Fruit fly (Drosophila melanogaster) whole organism, embryonic: ENCODE measurements around the gene Ppn.

Source experiments
- Abd-B ChIP-seq: fragments of 200-800 bp; sonication (Bioruptor generic); optimal IDR thresholded peaks from 2 replicates; lab custom pipeline; 2018; ENCODE audit warnings: missing biosample characterization, mild to moderate bottlenecking, missing genetic modification characterization, moderate library complexity
- Bgb ChIP-seq: fragments of 200-800 bp; sonication (Bioruptor generic); IDR thresholded peaks from 2 replicates; pipeline ENCODE4 v1.3.6; 2022; ENCODE audit warnings: missing biosample characterization, missing genetic modification characterization; ENCODE audit not compliant: partially characterized antibody
- CG11398 ChIP-seq: fragments of 200-800 bp; sonication (Bioruptor generic); optimal IDR thresholded peaks from 2 replicates; lab custom pipeline; 2016; ENCODE audit warnings: missing biosample characterization, missing genetic modification characterization
- CG12219 ChIP-seq: fragments of 200-800 bp; sonication (Bioruptor generic); optimal IDR thresholded peaks from 3 replicates; lab custom pipeline; 2018; ENCODE audit warnings: missing biosample characterization, mild to moderate bottlenecking, missing genetic modification characterization
- CG12769 ChIP-seq: fragments of 200-800 bp; sonication (Bioruptor generic); optimal IDR thresholded peaks from 2 replicates; lab custom pipeline; 2019; ENCODE audit warnings: missing biosample characterization, mild to moderate bottlenecking, missing genetic modification characterization, moderate library complexity
- CG13287 ChIP-seq: fragments of 200-800 bp; sonication (Bioruptor generic); IDR thresholded peaks from 2 replicates; pipeline ENCODE4 v1.3.6; 2022; ENCODE audit warnings: missing biosample characterization, missing genetic modification characterization; ENCODE audit not compliant: partially characterized antibody
- CG15073 ChIP-seq: fragments of 200-800 bp; sonication (Bioruptor generic); optimal IDR thresholded peaks from 2 replicates; lab custom pipeline; 2016; ENCODE audit warnings: missing biosample characterization, missing genetic modification characterization
- CG17359 ChIP-seq: fragments of 200-800 bp; sonication (Bioruptor generic); optimal IDR thresholded peaks from 3 replicates; lab custom pipeline; 2018; ENCODE audit warnings: missing biosample characterization, mild to moderate bottlenecking, missing genetic modification characterization, moderate library complexity
- CG1832 ChIP-seq: fragments of 200-800 bp; sonication (Bioruptor generic); optimal IDR thresholded peaks from 2 replicates; lab custom pipeline; 2017; ENCODE audit warnings: missing biosample characterization, mild to moderate bottlenecking, missing genetic modification characterization, inconsistent platforms
- CG18476 ChIP-seq: fragments of 200-800 bp; sonication (Bioruptor generic); optimal IDR thresholded peaks from 2 replicates; lab custom pipeline; 2016; ENCODE audit warnings: missing biosample characterization, mild to moderate bottlenecking, missing genetic modification characterization
- CG42726 ChIP-seq: fragments of 200-800 bp; sonication (Bioruptor generic); IDR thresholded peaks from 2 replicates; pipeline ENCODE4 v1.3.6; 2022; ENCODE audit warnings: missing biosample characterization, missing genetic modification characterization; ENCODE audit not compliant: partially characterized antibody
- CG4328 ChIP-seq: fragments of 200-800 bp; sonication (Bioruptor generic); optimal IDR thresholded peaks from 3 replicates; lab custom pipeline; 2017; ENCODE audit warnings: missing biosample characterization, missing genetic modification reagents, missing genetic modification characterization
- CG5180 ChIP-seq: fragments of 200-800 bp; sonication (Bioruptor generic); optimal IDR thresholded peaks from 3 replicates; lab custom pipeline; 2017; ENCODE audit warnings: missing biosample characterization, missing genetic modification characterization, mild to moderate bottlenecking, moderate library complexity, missing genetic modification reagents
- CG8290 ChIP-seq, 3 experiments: fragments of 200-800 bp; sonication (Bioruptor generic); optimal IDR thresholded peaks; 2 replicates each; lab custom pipeline; 2016 to 2019; ENCODE audit warnings: missing biosample characterization in 3 of 3, missing genetic modification characterization in 3 of 3, mild to moderate bottlenecking in 2 of 3, moderate library complexity in 1 of 3
- CrebB ChIP-seq: fragments of 200-800 bp; sonication (Bioruptor generic); optimal IDR thresholded peaks from 3 replicates; lab custom pipeline; 2018; ENCODE audit warnings: missing biosample characterization, mild to moderate bottlenecking, missing genetic modification characterization
- D19B ChIP-seq: fragments of 200-800 bp; sonication (Bioruptor generic); optimal IDR thresholded peaks from 2 replicates; lab custom pipeline; 2017; ENCODE audit warnings: missing biosample characterization, mild to moderate bottlenecking, missing genetic modification characterization
- Dll ChIP-seq: fragments of 200-800 bp; sonication (Bioruptor generic); IDR thresholded peaks from 4 replicates; pipeline ENCODE4 v1.3.6; 2022; ENCODE audit warnings: missing biosample characterization, missing genetic modification characterization; ENCODE audit not compliant: partially characterized antibody
- E2f1 ChIP-seq: fragments of 200-800 bp; sonication (Bioruptor generic); IDR thresholded peaks from 2 replicates; pipeline ENCODE4 v1.3.6; 2022; ENCODE audit warnings: missing biosample characterization, missing genetic modification characterization
- Elba2 ChIP-seq: fragments of 200-800 bp; sonication (Bioruptor generic); optimal IDR thresholded peaks from 3 replicates; lab custom pipeline; 2016; ENCODE audit warnings: missing biosample characterization, missing genetic modification characterization
- Ets97D ChIP-seq: fragments of 200-800 bp; sonication (Bioruptor generic); optimal IDR thresholded peaks from 3 replicates; lab custom pipeline; 2016; ENCODE audit warnings: missing biosample characterization, missing genetic modification characterization
- Med ChIP-seq: fragments of 200-800 bp; sonication (Bioruptor generic); peaks from one replicate; lab custom pipeline; 2016; ENCODE audit warnings: missing biosample characterization, missing genetic modification characterization, mild to moderate bottlenecking, inconsistent platforms, moderate library complexity
- Meics ChIP-seq: fragments of 200-800 bp; sonication (Bioruptor generic); optimal IDR thresholded peaks from 2 replicates; lab custom pipeline; 2017; ENCODE audit warnings: missing biosample characterization, mild to moderate bottlenecking, missing genetic modification characterization
- Oaz ChIP-seq: fragments of 200-800 bp; sonication (Bioruptor generic); IDR thresholded peaks from 2 replicates; pipeline ENCODE4 v1.3.6; 2022; ENCODE audit warnings: missing biosample characterization, missing genetic modification characterization
- Pdp1 ChIP-seq, 2 experiments: fragments of 200-800 bp; sonication (Bioruptor generic); optimal IDR thresholded peaks; 3 replicates each; lab custom pipeline; 2016; ENCODE audit warnings: missing biosample characterization in 2 of 2, missing genetic modification characterization in 2 of 2, mild to moderate bottlenecking in 1 of 2, moderate library complexity in 1 of 2
- Rfx ChIP-seq: fragments of 200-800 bp; sonication (Bioruptor generic); IDR thresholded peaks from 2 replicates; pipeline ENCODE4 v1.3.6; 2022; ENCODE audit warnings: missing biosample characterization, missing genetic modification characterization
- Sox102F ChIP-seq: fragments of 200-800 bp; sonication (Bioruptor generic); optimal IDR thresholded peaks from 2 replicates; lab custom pipeline; 2018; ENCODE audit warnings: missing biosample characterization, mild to moderate bottlenecking, missing genetic modification characterization, moderate library complexity
- Vsx1 ChIP-seq: fragments of 200-800 bp; sonication (Bioruptor generic); optimal IDR thresholded peaks from 2 replicates; lab custom pipeline; 2017; ENCODE audit warnings: missing biosample characterization, mild to moderate bottlenecking, missing genetic modification characterization, missing genetic modification reagents
- abd-A ChIP-seq: fragments of 200-800 bp; sonication (Bioruptor generic); optimal IDR thresholded peaks from 3 replicates; lab custom pipeline; 2019; ENCODE audit warnings: missing biosample characterization, mild to moderate bottlenecking, missing genetic modification characterization, moderate library complexity
- bbx ChIP-seq: fragments of 200-800 bp; sonication (Bioruptor generic); IDR thresholded peaks from 2 replicates; pipeline ENCODE4 v1.3.6; 2022; ENCODE audit warnings: missing biosample characterization, missing genetic modification characterization; ENCODE audit not compliant: partially characterized antibody
- cato ChIP-seq: fragments of 200-800 bp; sonication (Bioruptor generic); optimal IDR thresholded peaks from 2 replicates; lab custom pipeline; 2016; ENCODE audit warnings: missing biosample characterization, missing genetic modification characterization, borderline replicate concordance
- caup ChIP-seq: fragments of 200-800 bp; sonication (Bioruptor generic); optimal IDR thresholded peaks from 3 replicates; lab custom pipeline; 2017; ENCODE audit warnings: missing biosample characterization, mild to moderate bottlenecking, missing genetic modification characterization, moderate library complexity; ENCODE audit not compliant: severe bottlenecking
- cg ChIP-seq: fragments of 200-800 bp; sonication (Bioruptor generic); optimal IDR thresholded peaks from 3 replicates; lab custom pipeline; 2019; ENCODE audit warnings: missing biosample characterization, mild to moderate bottlenecking, missing genetic modification characterization, moderate library complexity
- ci ChIP-seq: fragments of 200-800 bp; sonication (Bioruptor generic); IDR thresholded peaks from 3 replicates; pipeline ENCODE4 v1.3.6; 2022; ENCODE audit warnings: missing biosample characterization, missing genetic modification characterization
- dan ChIP-seq: fragments of 200-800 bp; sonication (Bioruptor generic); IDR thresholded peaks from 2 replicates; pipeline ENCODE4 v1.3.6; 2022; ENCODE audit warnings: missing biosample characterization, missing genetic modification characterization
- ftz-f1 ChIP-seq: fragments of 200-800 bp; sonication (Bioruptor generic); optimal IDR thresholded peaks from 2 replicates; lab custom pipeline; 2016; ENCODE audit warnings: missing biosample characterization, missing genetic modification characterization
- pfk ChIP-seq: fragments of 200-800 bp; sonication (Bioruptor generic); optimal IDR thresholded peaks from 2 replicates; lab custom pipeline; 2018; ENCODE audit warnings: missing biosample characterization, mild to moderate bottlenecking, missing genetic modification characterization, moderate library complexity
- prd ChIP-seq, 3 experiments: fragments of >200 bp in 2 of 3; fragments of 200-800 bp in 1 of 3; sonication (Bioruptor generic) in 1 of 3; optimal IDR thresholded peaks in 2 of 3; IDR thresholded peaks in 1 of 3; 2 replicates in 2 of 3; 3 replicates in 1 of 3; pipeline versions ENCODE4 v1.3.6 to Lab custom; 2017 to 2022; ENCODE audit warnings: missing biosample characterization in 1 of 3, missing genetic modification characterization in 1 of 3
- rib ChIP-seq: fragments of 200-800 bp; sonication (Bioruptor generic); IDR thresholded peaks from 2 replicates; pipeline ENCODE4 v1.3.6; 2022; ENCODE audit warnings: missing biosample characterization, missing genetic modification characterization
- row ChIP-seq: fragments of 200-800 bp; sonication (Bioruptor generic); IDR thresholded peaks from 3 replicates; pipeline ENCODE4 v1.3.6; 2022; ENCODE audit warnings: missing biosample characterization, missing genetic modification characterization
- schlank ChIP-seq: fragments of 200-800 bp; sonication (Bioruptor generic); optimal IDR thresholded peaks from 2 replicates; lab custom pipeline; 2018; ENCODE audit warnings: missing biosample characterization, mild to moderate bottlenecking, missing genetic modification characterization
- sr ChIP-seq: fragments of 200-800 bp; sonication (Bioruptor generic); IDR thresholded peaks from 3 replicates; pipeline ENCODE4 v1.3.6; 2022; ENCODE audit warnings: missing biosample characterization, missing genetic modification characterization
- sug ChIP-seq: fragments of 200-800 bp; optimal IDR thresholded peaks from 2 replicates; lab custom pipeline; 2019; ENCODE audit warnings: missing biosample characterization, mild to moderate bottlenecking, missing genetic modification characterization, moderate library complexity
- tll ChIP-seq, 2 experiments: fragments of 200-800 bp in 1 of 2; fragments of >200 bp in 1 of 2; sonication (Bioruptor generic) in 1 of 2; optimal IDR thresholded peaks; 2 replicates each; lab custom pipeline; 2017 to 2019; ENCODE audit warnings: missing biosample characterization in 2 of 2, missing genetic modification characterization in 2 of 2, mild to moderate bottlenecking in 1 of 2, moderate library complexity in 1 of 2
- toy ChIP-seq: fragments of 200-800 bp; sonication (Bioruptor generic); IDR thresholded peaks from 2 replicates; pipeline ENCODE4 v1.3.6; 2022; ENCODE audit warnings: missing biosample characterization, missing genetic modification characterization
- tup ChIP-seq: fragments of 200-800 bp; sonication (Bioruptor generic); optimal IDR thresholded peaks from 2 replicates; lab custom pipeline; 2016; ENCODE audit warnings: missing biosample characterization, mild to moderate bottlenecking, missing genetic modification characterization, moderate library complexity
- vvl ChIP-seq: fragments of 200-800 bp; sonication (Bioruptor generic); IDR thresholded peaks from 2 replicates; pipeline ENCODE4 v1.3.6; 2022; ENCODE audit warnings: missing biosample characterization, missing genetic modification characterization
- zen ChIP-seq: fragments of 200-800 bp; sonication (Bioruptor generic); optimal IDR thresholded peaks from 3 replicates; lab custom pipeline; 2018; ENCODE audit warnings: missing biosample characterization, mild to moderate bottlenecking, missing genetic modification characterization, moderate library complexity

Gene Ppn

DNA sequence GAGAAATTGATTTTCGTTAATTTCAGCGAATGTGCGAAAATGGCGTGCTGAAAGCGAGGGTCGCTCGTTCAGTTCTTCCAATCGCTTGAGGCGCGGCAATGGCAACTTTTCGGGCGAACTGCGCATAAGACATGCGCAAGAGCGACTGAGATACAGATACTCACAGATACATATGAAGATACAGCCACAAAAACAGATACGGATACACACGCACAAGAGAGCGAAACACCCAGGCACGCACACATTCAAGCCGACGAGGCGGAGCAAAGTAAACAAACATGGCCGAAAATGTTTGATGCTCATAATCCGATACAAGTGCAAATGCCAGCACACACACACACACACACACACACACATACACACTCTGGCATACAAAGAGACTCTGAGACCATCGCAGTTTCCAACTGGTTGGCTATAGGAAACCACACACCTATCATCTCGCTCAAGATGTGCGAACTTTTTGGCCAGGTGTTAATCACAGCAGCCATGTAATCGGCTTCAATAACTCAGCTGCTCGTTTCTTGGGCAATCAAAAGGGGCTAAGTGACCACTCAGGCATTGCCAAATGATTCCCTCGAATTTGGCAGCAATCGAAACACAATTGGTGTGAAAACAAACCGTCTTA is 7.1 kb upstream of the Ppn start (continued):
- peak; percentile 53 for TF ChIP-seq Rfx (GFP tag; lab: Robert Waterston, UW)
- no peak for TF ChIP-seq Sox102F (GFP tag; lab: Kevin White, UChicago)
- TF ChIP-seq zen, result peak; percentile 39
- no peak for TF ChIP-seq pfk (GFP tag; lab: Kevin White, UChicago)
- TF ChIP-seq sug (tag; lab: Kevin White, UChicago), result peak; percentile 6
- peak; percentile 28 for TF ChIP-seq CG1832 (GFP tag; lab: Kevin White, UChicago)
- no peak for TF ChIP-seq Abd-B
- no peak for TF ChIP-seq CG11398 (GFP tag; lab: Kevin White, UChicago)
- peak; percentile 76 for TF ChIP-seq Elba2 (GFP tag; lab: Kevin White, UChicago)
- no peak for TF ChIP-seq tup
- TF ChIP-seq Bgb, result peak; percentile 37; the same call in 1 of the 2 replicates
- TF ChIP-seq ci (GFP tag; lab: Robert Waterston, UW), result 0 out of 3 replicates have a peak, but pooled peaks have one; percentile 47
- TF ChIP-seq cg, result peak; percentile 99
- no peak for TF ChIP-seq prd (optimal IDR thresholded peaks at IDR 0.05; lab: Kevin White, UChicago)
- TF ChIP-seq prd (GFP tag; IDR thresholded peaks at IDR 0.05; lab: Robert Waterston, UW), result no peak
- no peak for TF ChIP-seq abd-A (tag; lab: Kevin White, UChicago)
- no peak for TF ChIP-seq E2f1 (GFP tag; lab: Robert Waterston, UW)
- peak; percentile 44 for TF ChIP-seq caup (GFP tag; lab: Kevin White, UChicago)
- no peak for TF ChIP-seq Vsx1 (GFP tag; lab: Kevin White, UChicago)
- no peak for TF ChIP-seq Meics (GFP tag; lab: Kevin White, UChicago)
- no peak for TF ChIP-seq Ets97D (GFP tag; lab: Kevin White, UChicago)
- no peak for TF ChIP-seq toy (GFP tag; lab: Robert Waterston, UW)
- TF ChIP-seq CG18476 (GFP tag; lab: Kevin White, UChicago), result peak; percentile 97
- TF ChIP-seq Oaz (GFP tag; lab: Robert Waterston, UW), result no peak
- TF ChIP-seq vvl (GFP tag; lab: Robert Waterston, UW), result peak; percentile 49; the same call in 1 of the 2 replicates
- TF ChIP-seq dan (GFP tag; lab: Robert Waterston, UW), result no peak
- no peak for TF ChIP-seq CG15073 (GFP tag; lab: Kevin White, UChicago)
- no peak for TF ChIP-seq CG4328 (GFP tag; lab: Kevin White, UChicago)
- no peak for TF ChIP-seq sr (GFP tag; lab: Robert Waterston, UW)
- TF ChIP-seq D19B (GFP tag; lab: Kevin White, UChicago), result no peak
- TF ChIP-seq schlank (tag; lab: Kevin White, UChicago), result no peak
- TF ChIP-seq Med (GFP tag; lab: Kevin White, UChicago), result peak; percentile 80
- no peak for TF ChIP-seq ftz-f1
- no peak for TF ChIP-seq CG17359 (tag; lab: Kevin White, UChicago)
- TF ChIP-seq rib (GFP tag; lab: Robert Waterston, UW), result peak; percentile 88
- TF ChIP-seq Dll (GFP tag; lab: Robert Waterston, UW), result no peak
- TF ChIP-seq CG5180 (GFP tag; lab: Kevin White, UChicago), result no peak
- no peak for TF ChIP-seq cato (GFP tag; lab: Kevin White, UChicago)
- TF ChIP-seq CG8290 (GFP tag; optimal IDR thresholded peaks at IDR 0.05; lab: Kevin White, UChicago), result no peak
- TF ChIP-seq CG8290 (tag; optimal IDR thresholded peaks at IDR 0.05; lab: Kevin White, UChicago), result peak in 1 of 2 experiments; percentile 16
- TF ChIP-seq bbx (GFP tag; lab: Robert Waterston, UW), result no peak
- TF ChIP-seq CG12769 (tag; lab: Kevin White, UChicago), result peak; percentile 14
- peak; percentile 90 for TF ChIP-seq row (GFP tag; lab: Robert Waterston, UW)
- TF ChIP-seq CG12219, result no peak
- peak; percentile 23 for TF ChIP-seq CrebB
- peak; percentile 26; the same call in 1 of the 2 replicates for TF ChIP-seq CG13287 (GFP tag; lab: Robert Waterston, UW)
- no peak for TF ChIP-seq CG42726
- peak in 1 of 2 experiments; percentile 38 for TF ChIP-seq tll (GFP tag; optimal IDR thresholded peaks at IDR 0.05; lab: Kevin White, UChicago)
- TF ChIP-seq Pdp1 (GFP tag; optimal IDR thresholded peaks at IDR 0.05; lab: Kevin White, UChicago), result peak in 1 of 2 experiments; percentile 3
